Worm (Caenorhabditis elegans): ENCODE results near the gene Y54G2A.49.

ce11 chrIV:2851625-2852024 lies 1.4 kb downstream of the Y54G2A.49 start:
- no peak for TF ChIP-seq ref-1 (GFP tag; conservative IDR thresholded peaks at IDR 0.05)
- no peak for TF ChIP-seq T22C8.4 (GFP tag; IDR thresholded peaks at IDR 0.05)
- TF ChIP-seq flt-1 (GFP tag; IDR thresholded peaks at IDR 0.05), result no peak

Measured in whole organism, midembryonic.